Fruit fly (Drosophila melanogaster) S2 (cell line): ENCODE measurements around the gene CG4456.

Experiments used
- CG8478 ChIP-seq: fragments of >200 bp; optimal IDR thresholded peaks from 2 replicates; lab custom pipeline; 2018
- CTCF ChIP-seq, 2 experiments: fragments of >200 bp; optimal IDR thresholded peaks; 2 replicates each; lab custom pipeline; 2018

The CG4456 gene

dm6 chr3L:9357830-9358712 is 14.5 kb upstream of the CG4456 start:
- TF ChIP-seq CTCF (optimal IDR thresholded peaks at IDR 0.05; lab: Kevin White, UChicago) (no peak), CG8478 (lab: Kevin White, UChicago) (no peak)

DNA sequence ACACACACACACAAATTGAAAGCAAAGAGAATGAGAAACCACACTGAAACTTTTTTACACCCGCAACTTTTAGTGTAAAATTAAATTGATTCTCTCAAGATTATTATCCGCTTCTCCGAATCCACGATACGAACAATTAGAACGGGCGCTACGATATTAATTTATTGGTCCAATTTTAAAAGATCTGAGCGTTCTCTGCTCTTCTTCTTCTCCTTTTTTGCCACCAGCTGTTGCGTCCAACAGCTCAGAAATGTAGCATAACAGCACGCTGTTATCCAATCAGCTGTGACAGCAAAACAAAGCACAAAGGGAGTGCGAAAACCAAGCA is 13.8 kb upstream of the CG4456 start, which contains the start of the genes UGP and Svip:
UGP (minus strand) TSS at position 223 of the 328 bp plus-strand sequence.
Svip (plus strand) TSS at position 287 of the 328 bp plus-strand sequence.
- TF ChIP-seq CG8478 (lab: Kevin White, UChicago) (no peak), CTCF (optimal IDR thresholded peaks at IDR 0.05; lab: Kevin White, UChicago) (no peak)

DNA sequence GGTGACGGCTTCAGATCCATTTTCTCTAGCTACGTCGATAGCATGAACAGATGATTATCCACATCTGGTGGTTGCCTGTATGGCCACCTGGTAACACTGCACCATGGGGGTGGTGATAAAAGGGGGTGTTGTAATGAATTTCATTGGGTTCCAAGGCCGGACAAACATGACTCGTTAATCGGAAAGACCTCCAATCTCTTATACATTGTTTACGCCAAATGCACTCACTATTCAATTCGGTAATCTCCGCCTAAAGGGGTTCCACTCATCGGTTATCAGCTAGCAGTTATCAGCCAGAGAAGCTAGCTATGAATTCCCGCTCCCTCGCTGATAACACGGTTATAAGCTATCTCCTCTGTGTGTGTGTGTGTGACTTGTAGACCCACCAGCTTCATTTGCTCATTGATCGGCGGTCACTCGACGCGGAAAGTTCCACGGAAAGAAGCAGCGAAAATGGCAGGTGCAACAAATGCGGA is 12.3 kb upstream of the CG4456 start, which contains the start of gene Pdxk:
Pdxk (plus strand) TSS at position 100 of the 476 bp plus-strand sequence.
- TF ChIP-seq CG8478 (lab: Kevin White, UChicago) (no peak), CTCF (optimal IDR thresholded peaks at IDR 0.05; lab: Kevin White, UChicago) (no peak)

dm6 chr3L:9361894-9362293 is 10.6 kb upstream of the CG4456 start, which contains the start of gene CG34456:
TSS of gene CG34456 (plus strand) at chr3L:9362108.
- TF ChIP-seq CTCF (optimal IDR thresholded peaks at IDR 0.05; lab: Kevin White, UChicago), result no peak
- no peak for TF ChIP-seq CG8478 (lab: Kevin White, UChicago)

dm6 chr3L:9364131-9364530 is 8.4 kb upstream of the CG4456 start, which contains the start of gene mRRF1:
TSS of gene mRRF1 (plus strand) at chr3L:9364350.
- TF ChIP-seq CTCF (optimal IDR thresholded peaks at IDR 0.05; lab: Kevin White, UChicago), result no peak
- no peak for TF ChIP-seq CG8478 (lab: Kevin White, UChicago)

DNA sequence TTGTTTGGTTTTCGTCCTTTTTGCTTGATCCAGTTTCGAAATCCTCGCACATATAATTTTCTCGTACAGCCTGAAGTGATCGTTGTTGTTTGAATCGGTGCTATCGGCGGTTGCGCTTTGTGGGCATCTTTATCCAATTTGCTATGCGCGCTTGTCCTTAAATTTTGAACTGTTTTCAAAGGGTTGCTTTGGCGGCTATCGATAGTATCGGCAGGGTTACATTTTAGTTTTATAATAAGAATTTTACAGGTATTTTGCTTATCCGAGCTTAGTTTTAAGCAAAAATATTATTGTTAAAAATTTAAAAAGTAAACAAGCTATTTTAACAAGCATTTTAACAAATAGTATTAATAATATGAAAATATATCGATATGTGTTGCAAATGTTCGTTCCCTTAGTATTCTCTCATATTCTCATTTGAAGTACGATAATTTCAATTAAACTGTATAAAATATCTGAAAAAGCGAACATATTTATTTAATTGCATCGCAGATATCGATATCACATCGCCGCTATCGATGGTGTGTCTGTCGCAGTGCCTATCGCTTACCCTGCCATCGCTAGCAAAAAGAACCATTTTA is 5.6 kb upstream of the CG4456 start, which contains the start of the genes Klp67A and CG4452:
Klp67A (minus strand) TSS at position 197 of the 581 bp plus-strand sequence.
CG4452 (plus strand) TSS at position 528 of the 581 bp plus-strand sequence.
- TF ChIP-seq CTCF (optimal IDR thresholded peaks at IDR 0.05; lab: Kevin White, UChicago) (no peak), CG8478 (lab: Kevin White, UChicago) (no peak)

DNA sequence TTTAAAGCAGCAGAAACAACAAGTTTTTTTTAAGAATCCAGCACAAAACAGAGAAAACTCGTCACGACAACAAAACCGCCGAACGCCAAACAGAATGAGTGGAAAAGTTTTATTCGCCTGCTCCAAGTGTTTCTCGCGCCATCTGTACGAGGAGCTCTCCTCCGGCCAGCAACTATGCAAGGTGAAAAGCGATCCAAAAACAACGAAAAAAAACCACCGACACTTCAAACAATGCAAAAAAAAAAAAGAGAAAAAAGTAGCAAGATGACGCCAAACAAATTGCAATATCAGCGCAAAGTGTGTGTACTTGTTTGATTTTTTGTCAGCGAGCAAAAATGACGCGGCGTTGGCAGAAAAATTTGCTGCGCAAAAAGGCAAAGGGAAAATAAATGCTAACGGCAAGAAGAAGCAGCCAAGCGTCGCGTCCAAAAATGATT is 5.1 kb upstream of the CG4456 start:
- TF ChIP-seq CTCF (optimal IDR thresholded peaks at IDR 0.05; lab: Kevin White, UChicago), result no peak
- TF ChIP-seq CG8478 (lab: Kevin White, UChicago), result no peak

DNA sequence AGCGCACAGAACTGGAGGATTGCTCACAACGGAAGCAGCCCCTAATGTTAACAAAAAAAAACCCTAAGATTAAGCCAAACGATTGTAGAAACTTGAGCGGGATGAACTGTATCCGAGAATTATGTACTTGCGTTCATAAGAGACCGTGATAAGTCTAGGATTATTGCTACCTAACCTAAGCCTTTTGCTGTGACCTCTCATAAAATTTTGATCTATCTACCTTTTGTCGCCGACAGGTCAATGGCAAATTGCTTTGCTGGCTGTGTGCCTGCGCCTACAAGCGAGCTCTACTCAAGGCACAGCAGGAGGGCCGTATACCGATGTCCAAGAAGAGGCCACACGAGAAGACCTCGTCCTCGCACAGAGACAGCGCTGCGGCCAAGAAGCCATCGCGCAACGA is 3.9 kb upstream of the CG4456 start:
- TF ChIP-seq CG8478 (lab: Kevin White, UChicago), result no peak
- no peak for TF ChIP-seq CTCF (optimal IDR thresholded peaks at IDR 0.05; lab: Kevin White, UChicago)

- TF ChIP-seq CTCF (optimal IDR thresholded peaks at IDR 0.05; lab: Kevin White, UChicago) (no peak), CG8478 (lab: Kevin White, UChicago) (no peak)
These were observed 1.6 kb upstream of the CG4456 start, which contains the start of gene Fdx1 for dm6 chr3L:9370907-9371365. TSS of gene Fdx1 (minus strand) at chr3L:9371238.

DNA sequence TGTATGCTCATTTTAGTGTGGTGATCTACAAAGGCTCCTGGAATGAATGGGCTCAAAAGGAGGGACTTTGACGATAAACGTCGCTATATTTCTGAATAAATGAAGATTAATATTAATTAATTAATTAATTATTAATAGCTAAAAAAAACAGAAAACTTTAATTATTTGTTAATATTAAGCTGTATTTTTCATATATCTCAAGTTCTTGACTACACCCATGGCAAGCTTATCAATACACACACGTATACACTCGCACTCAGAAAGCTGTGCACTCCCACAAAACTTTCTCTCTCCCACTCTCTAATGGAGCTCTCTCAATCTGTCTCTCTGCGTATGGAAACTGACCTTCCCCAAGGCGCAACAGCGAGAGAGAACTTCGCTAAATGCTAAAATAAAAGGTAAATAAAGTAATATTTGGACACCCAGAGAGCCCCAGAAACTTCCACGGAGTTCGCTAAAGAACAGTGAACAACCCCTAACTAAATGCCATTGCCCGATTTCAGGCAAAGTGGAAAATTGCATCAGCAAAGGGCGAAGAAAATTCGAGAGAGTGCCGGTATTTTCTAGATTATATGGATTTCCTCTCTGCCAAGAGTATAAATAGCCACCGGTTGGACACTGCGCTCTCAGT is 967 bp downstream of the CG4456 start:
- no peak for TF ChIP-seq CTCF (optimal IDR thresholded peaks at IDR 0.05; lab: Kevin White, UChicago)
- TF ChIP-seq CG8478 (lab: Kevin White, UChicago), result no peak

DNA sequence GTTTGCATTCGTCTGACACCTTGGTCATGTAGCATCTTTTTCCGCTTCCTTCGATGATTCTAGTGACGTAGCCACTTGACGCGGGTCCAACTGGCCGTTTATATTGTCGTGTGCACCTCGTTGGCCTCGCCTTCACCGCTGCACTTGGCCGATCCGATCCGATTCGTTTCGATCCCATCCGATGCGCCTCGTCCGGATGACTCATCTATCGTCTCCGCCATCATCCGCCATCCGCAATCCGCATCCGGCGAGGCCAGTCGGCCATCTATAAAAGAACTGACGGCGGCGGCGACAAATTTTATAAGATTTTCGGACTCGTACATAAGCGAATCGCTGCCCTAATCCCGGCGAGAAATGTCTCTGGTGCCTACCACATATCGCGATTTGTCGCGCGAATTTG is 2.6 kb downstream of the CG4456 start, which contains the start of gene CG4461:
CG4461 (plus strand) TSS at position 301 of the 400 bp plus-strand sequence.
- TF ChIP-seq CG8478 (lab: Kevin White, UChicago) (no peak), CTCF (optimal IDR thresholded peaks at IDR 0.05; lab: Kevin White, UChicago) (no peak)

dm6 chr3L:9376573-9376972 is 4.1 kb downstream of the CG4456 start:
- TF ChIP-seq CTCF (optimal IDR thresholded peaks at IDR 0.05; lab: Kevin White, UChicago) (no peak), CG8478 (lab: Kevin White, UChicago) (no peak)

- TF ChIP-seq CG8478 (lab: Kevin White, UChicago) (no peak), CTCF (optimal IDR thresholded peaks at IDR 0.05; lab: Kevin White, UChicago) (no peak)
These were observed 4.9 kb downstream of the CG4456 start, which contains the start of gene Hsp26 for dm6 chr3L:9377198-9378035. TSS of gene Hsp26 (minus strand) at chr3L:9377427.
